Worm (Caenorhabditis elegans): ENCODE measurements around the gene C14F11.4.
A peak's percentile ranks its signal among the peaks of the same experiment; 100 is the strongest.

C14F11.4 gene

ce11 chrX:6253899-6254670 lies 21.2 kb upstream of the C14F11.4 start (continued):
- TF ChIP-seq rbr-2 (tag; optimal IDR thresholded peaks at IDR 0.05), result peak; percentile 62
- TF ChIP-seq dmd-6 (GFP tag; IDR thresholded peaks at IDR 0.05), result peak; percentile 62
- TF ChIP-seq ztf-7 (tag; optimal IDR thresholded peaks at IDR 0.05), result peak; percentile 49
- peak; percentile 25 for TF ChIP-seq jun-1 (tag; optimal IDR thresholded peaks at IDR 0.05)
- peak; percentile 53 for TF ChIP-seq dve-1 (tag; optimal IDR thresholded peaks at IDR 0.05; ENCODE audit: insufficient read depth)
- TF ChIP-seq nhr-10 (tag; optimal IDR thresholded peaks at IDR 0.05), result peak; percentile 7
- TF ChIP-seq unc-62 (GFP tag; optimal IDR thresholded peaks at IDR 0.05 in 1 of 2), result peak in 1 of 2 experiments; percentile 83
- no peak for TF ChIP-seq unc-62 (tag; optimal IDR thresholded peaks at IDR 0.05)
- peak; percentile 68 for TF ChIP-seq zfp-3 (GFP tag; conservative IDR thresholded peaks at IDR 0.05)
- TF ChIP-seq Y48G9A.11 (GFP tag; IDR thresholded peaks at IDR 0.05), result 0 out of 2 replicates have a peak, but pooled peaks have one; percentile 28
- peak; percentile 25 for TF ChIP-seq lin-38 (GFP tag; IDR thresholded peaks at IDR 0.05)
- peak in 1 of 2 experiments; percentile 79 for TF ChIP-seq daf-16 (GFP tag; optimal IDR thresholded peaks at IDR 0.05)
- peak; percentile 87 for TF ChIP-seq daf-16 (tag; optimal IDR thresholded peaks at IDR 0.05)
- peak; percentile 61 for TF ChIP-seq mep-1 (tag; optimal IDR thresholded peaks at IDR 0.05)
- peak; percentile 95 for TF ChIP-seq aha-1 (tag)
- TF ChIP-seq T20F7.1 (GFP tag; optimal IDR thresholded peaks at IDR 0.05), result no peak
- TF ChIP-seq Y5F2A.4 (GFP tag; optimal IDR thresholded peaks at IDR 0.05), result no peak
- TF ChIP-seq ztf-11 (tag; optimal IDR thresholded peaks at IDR 0.05), result no peak
- TF ChIP-seq zfp-2 (tag; optimal IDR thresholded peaks at IDR 0.05), result no peak
- no peak for TF ChIP-seq lin-13 (GFP tag; optimal IDR thresholded peaks at IDR 0.05)
- TF ChIP-seq sdz-12 (GFP tag; optimal IDR thresholded peaks at IDR 0.05), result no peak
- TF ChIP-seq nhr-41 (GFP tag; IDR thresholded peaks at IDR 0.05), result no peak

ce11 chrX:6253566-6253898 lies 20.7 kb upstream of the C14F11.4 start:
- TF ChIP-seq aha-1 (tag) (peak; percentile 95), T20F7.1 (GFP tag; optimal IDR thresholded peaks at IDR 0.05) (peak; percentile 47), ZK337.2 (GFP tag; IDR thresholded peaks at IDR 0.05) (no peak), F10B5.3 (tag; optimal IDR thresholded peaks at IDR 0.05) (no peak), mep-1 (tag; optimal IDR thresholded peaks at IDR 0.05) (peak; percentile 77), fos-1 (tag; optimal IDR thresholded peaks at IDR 0.05) (peak; percentile 10), tra-1 (GFP tag; IDR thresholded peaks at IDR 0.05) (0 out of 2 replicates have a peak, but pooled peaks have one; percentile 33), nhr-77 (tag; optimal IDR thresholded peaks at IDR 0.05) (peak; percentile 87)

- TF ChIP-seq ama-1 (optimal IDR thresholded peaks at IDR 0.05), result peak; percentile 57
- TF ChIP-seq Y48G9A.11 (GFP tag; IDR thresholded peaks at IDR 0.05), result no peak
- no peak for TF ChIP-seq attf-4 (tag; optimal IDR thresholded peaks at IDR 0.05)
- TF ChIP-seq mdl-1 (tag; optimal IDR thresholded peaks at IDR 0.05), result no peak
- no peak for TF ChIP-seq ZK337.2 (GFP tag; IDR thresholded peaks at IDR 0.05)
- TF ChIP-seq madf-9 (GFP tag; conservative IDR thresholded peaks at IDR 0.05), result 0 out of 2 replicates have a peak, but pooled peaks have one; percentile 18
- 0 out of 2 replicates have a peak, but pooled peaks have one; percentile 18 for TF ChIP-seq arid-1 (GFP tag; conservative IDR thresholded peaks at IDR 0.05)
- TF ChIP-seq unc-62 (GFP tag; optimal IDR thresholded peaks at IDR 0.05 in 1 of 2), result peak in 1 of 2 experiments; percentile 59
- TF ChIP-seq unc-62 (tag; optimal IDR thresholded peaks at IDR 0.05), result no peak
- no peak for TF ChIP-seq ceh-20 (GFP tag; IDR thresholded peaks at IDR 0.05)
- no peak for TF ChIP-seq zag-1 (tag; optimal IDR thresholded peaks at IDR 0.05)
- TF ChIP-seq unc-130 (GFP tag; optimal IDR thresholded peaks at IDR 0.05), result no peak
- TF ChIP-seq ztf-11 (tag; optimal IDR thresholded peaks at IDR 0.05), result no peak
- peak; percentile 8 for TF ChIP-seq nhr-6 (tag; optimal IDR thresholded peaks at IDR 0.05)
- TF ChIP-seq daf-19 (GFP tag; conservative IDR thresholded peaks at IDR 0.05), result no peak
- TF ChIP-seq ceh-44 (GFP tag; IDR thresholded peaks at IDR 0.05), result no peak
- no peak for TF ChIP-seq gei-8 (GFP tag; optimal IDR thresholded peaks at IDR 0.05)
- TF ChIP-seq vab-7 (GFP tag; IDR thresholded peaks at IDR 0.05), result no peak
- peak; percentile 4 for TF ChIP-seq hlh-30 (tag; optimal IDR thresholded peaks at IDR 0.05; ENCODE audit: insufficient read depth)
Measured at ce11 chrX:6253160-6253559, 20.3 kb upstream of the C14F11.4 start.
